Worm (Caenorhabditis elegans) whole organism, mixed stage, embryonic: Measurements from ENCODE around the gene F54F11.1.

Experiments
- ceh-39 ChIP-seq: fragments of 150-350 bp; optimal IDR thresholded peaks from 2 replicates; lab custom pipeline; 2014; ENCODE audit warnings: missing biosample characterization, missing genetic modification characterization
- ces-1 ChIP-seq: fragments of 150-350 bp; optimal IDR thresholded peaks from 2 replicates; lab custom pipeline; 2014; ENCODE audit warnings: missing biosample characterization, missing genetic modification reagents, missing genetic modification characterization
- elt-3 ChIP-seq: fragments of 150-350 bp; optimal IDR thresholded peaks from 2 replicates; lab custom pipeline; 2014; ENCODE audit warnings: missing biosample characterization, missing genetic modification characterization
- lin-13 ChIP-seq: fragments of 150-350 bp; optimal IDR thresholded peaks from 2 replicates; lab custom pipeline; 2014; ENCODE audit warnings: missing biosample characterization, missing genetic modification characterization
- nhr-237 ChIP-seq: fragments of 150-350 bp; optimal IDR thresholded peaks from 2 replicates; lab custom pipeline; 2014; ENCODE audit warnings: missing biosample characterization, missing genetic modification characterization
- nhr-28 ChIP-seq: fragments of 150-350 bp; optimal IDR thresholded peaks from 2 replicates; lab custom pipeline; 2014; ENCODE audit warnings: missing biosample characterization, missing genetic modification characterization
- pha-4 ChIP-seq: fragments of 150-350 bp; optimal IDR thresholded peaks from 2 replicates; lab custom pipeline; 2018; ENCODE audit warnings: missing biosample characterization, missing genetic modification reagents, missing genetic modification characterization
- unc-39 ChIP-seq: fragments of 150-350 bp; optimal IDR thresholded peaks from 2 replicates; lab custom pipeline; 2014; ENCODE audit warnings: missing biosample characterization, missing genetic modification characterization
- unc-62 ChIP-seq: fragments of 150-350 bp; optimal IDR thresholded peaks from 2 replicates; lab custom pipeline; 2014; ENCODE audit warnings: missing biosample characterization, missing genetic modification reagents, missing genetic modification characterization

ce11 chrII:13521977-13522404 is 18.2 kb downstream of the F54F11.1 start:
- TF ChIP-seq ceh-39 (no peak), nhr-237 (no peak), nhr-28 (tag; lab: Kevin White, UChicago) (no peak), ces-1 (GFP tag; lab: Kevin White, UChicago) (no peak), unc-39 (tag; lab: Kevin White, UChicago) (no peak), pha-4 (tag; lab: Kevin White, UChicago) (no peak), elt-3 (tag; lab: Kevin White, UChicago) (no peak), unc-62 (GFP tag; lab: Kevin White, UChicago) (no peak), lin-13 (tag; lab: Kevin White, UChicago) (no peak)
